Fruit fly (Drosophila melanogaster): ENCODE measurements around the gene CG34295.
"Not testable (repeated sequence)": the region's sequence is repeated elsewhere in the genome, so short reads cannot be mapped to it uniquely, and the experiment has no call there.

Gene CG34295

DNA sequence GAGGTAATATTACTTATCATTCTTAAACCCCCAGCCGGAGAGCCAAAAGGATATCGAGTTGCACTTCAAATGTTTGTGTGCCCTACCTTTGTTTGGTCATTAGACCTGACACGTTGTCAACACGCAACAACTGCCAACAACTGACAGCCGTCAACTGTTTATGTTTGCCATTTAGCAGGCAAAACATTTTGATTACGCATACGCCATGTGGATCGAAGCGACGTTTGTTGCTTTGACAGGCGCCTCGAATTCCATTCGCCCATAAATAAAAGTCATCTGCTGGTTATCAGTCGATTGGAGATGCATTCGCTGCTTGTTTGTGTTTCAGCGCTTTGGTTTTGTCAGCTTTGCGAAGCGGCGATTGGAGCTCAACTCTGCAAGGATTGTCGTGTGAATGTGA is at the start of gene CG34295:
TSS of gene CG34295 (plus strand) at position 301 of the 400 bp plus-strand sequence.
- TF ChIP-seq gl (tag; optimal IDR thresholded peaks at IDR 0.05), result no peak
- TF ChIP-seq CG4496 (GFP tag; IDR thresholded peaks at IDR 0.05), result no peak
- no peak for TF ChIP-seq CG13204 (GFP tag; optimal IDR thresholded peaks at IDR 0.05)
- no peak for TF ChIP-seq CG14655 (GFP tag; optimal IDR thresholded peaks at IDR 0.05)
- TF ChIP-seq rn (GFP tag; IDR thresholded peaks at IDR 0.05), result no peak
- no peak for TF ChIP-seq Snoo (tag; optimal IDR thresholded peaks at IDR 0.05)
- TF ChIP-seq fd96Ca (GFP tag; IDR thresholded peaks at IDR 0.05), result no peak
- TF ChIP-seq CG8159 (tag; optimal IDR thresholded peaks at IDR 0.05), result no peak
- TF ChIP-seq CG34367 (tag; optimal IDR thresholded peaks at IDR 0.05), result no peak
- TF ChIP-seq CG17806 (tag; optimal IDR thresholded peaks at IDR 0.05), result no peak
- no peak for TF ChIP-seq Pif1A (GFP tag; optimal IDR thresholded peaks at IDR 0.05)
- no peak for TF ChIP-seq EcR (GFP tag; optimal IDR thresholded peaks at IDR 0.05)
- no peak for TF ChIP-seq Ets98B (GFP tag; IDR thresholded peaks at IDR 0.05)
- TF ChIP-seq Pif1B (GFP tag; optimal IDR thresholded peaks at IDR 0.05), result no peak
- no peak for TF ChIP-seq CG8301 (tag; optimal IDR thresholded peaks at IDR 0.05)
- TF ChIP-seq CG10348 (GFP tag; IDR thresholded peaks at IDR 0.05), result no peak
- no peak for TF ChIP-seq CG12605 (GFP tag; IDR thresholded peaks at IDR 0.05)

DNA sequence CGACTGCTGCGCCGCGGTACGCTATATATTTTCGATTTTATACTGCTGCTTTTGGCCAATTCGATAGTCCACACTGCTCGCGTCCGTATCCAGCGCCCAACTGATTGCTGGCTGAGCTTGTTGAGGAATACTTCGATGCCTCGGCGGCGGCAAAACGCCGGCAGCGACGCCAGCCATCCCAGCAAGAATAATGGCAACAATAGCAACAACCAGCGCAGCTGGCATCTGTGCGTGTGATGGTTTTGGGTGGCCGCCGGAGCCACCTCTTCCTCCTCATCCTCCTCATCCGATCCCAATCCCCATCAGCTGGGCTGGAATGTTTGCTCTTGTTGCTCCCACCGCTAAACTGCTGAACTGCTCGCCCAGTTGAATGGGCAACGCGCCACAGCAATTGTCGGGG is 44.7 kb upstream of the CG34295 start, which contains the start of gene AstA-R2:
TSS of gene AstA-R2 (minus strand) at position 101 of the 400 bp plus-strand sequence.
- TF ChIP-seq CG34367 (tag; optimal IDR thresholded peaks at IDR 0.05) (no peak), Pif1A (GFP tag; optimal IDR thresholded peaks at IDR 0.05) (no peak), CG8159 (tag; optimal IDR thresholded peaks at IDR 0.05) (no peak)

DNA sequence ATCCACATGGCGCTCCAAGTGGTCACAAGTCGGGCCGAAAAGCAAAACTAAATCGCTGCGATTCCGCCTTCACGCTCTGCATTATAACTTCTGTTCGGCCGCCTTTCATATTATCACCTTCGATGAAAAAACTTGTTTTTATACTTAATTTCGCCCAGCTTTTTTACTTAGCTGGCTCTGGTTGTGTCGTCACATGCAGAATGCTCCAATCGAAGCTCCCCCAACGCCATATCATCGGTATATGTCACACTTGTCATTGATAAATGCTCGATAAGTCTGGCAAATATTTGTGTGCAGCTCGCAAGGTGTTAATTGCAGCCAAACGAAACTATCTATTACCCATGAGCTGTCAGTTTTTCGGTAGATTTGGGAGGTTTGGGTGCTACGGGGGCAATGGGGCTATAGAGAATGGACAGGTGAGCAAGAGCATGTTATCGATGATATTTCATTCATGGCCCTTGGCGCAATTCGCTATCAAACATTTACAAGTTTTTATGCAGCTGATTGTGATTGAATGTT is 37.7 kb upstream of the CG34295 start, which contains the start of gene CG10000:
TSS of gene CG10000 (minus strand) at position 51 of the 519 bp plus-strand sequence.
- no peak for TF ChIP-seq CG15710 (tag; optimal IDR thresholded peaks at IDR 0.05)
- TF ChIP-seq CG13204 (GFP tag; optimal IDR thresholded peaks at IDR 0.05), result no peak
- TF ChIP-seq gl (tag; optimal IDR thresholded peaks at IDR 0.05), result no peak

- TF ChIP-seq CG13204 (GFP tag; optimal IDR thresholded peaks at IDR 0.05), result no peak
- TF ChIP-seq Ets98B (GFP tag; IDR thresholded peaks at IDR 0.05), result no peak
- TF ChIP-seq D1 (tag; optimal IDR thresholded peaks at IDR 0.05), result no peak
- TF ChIP-seq CG14655 (GFP tag; optimal IDR thresholded peaks at IDR 0.05), result no peak
These were observed 32.5 kb upstream of the CG34295 start, which contains the start of gene CG9997 for dm6 chr3R:28756879-28757278. Gene CG9997 (minus strand): TSS chr3R:28756979.

DNA sequence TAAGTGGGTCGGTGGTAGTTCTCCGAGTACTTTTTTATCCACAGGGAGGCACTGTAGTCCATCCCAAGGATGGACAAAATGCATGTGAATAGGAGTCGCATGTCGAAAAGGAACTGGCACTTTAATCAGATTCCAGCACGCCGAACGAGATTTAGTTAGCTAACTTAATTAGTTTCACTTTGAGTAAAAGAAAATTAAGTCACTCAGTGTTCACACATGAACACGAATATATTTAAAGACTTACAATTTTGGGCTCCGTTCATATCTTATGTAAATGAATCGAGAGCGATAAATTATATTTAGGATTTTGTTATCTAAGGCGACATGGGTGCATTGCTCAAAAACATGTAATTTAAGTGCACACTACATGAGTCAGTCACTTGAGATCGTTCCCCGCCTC is 31.3 kb upstream of the CG34295 start, which contains the start of gene aqrs:
TSS of gene aqrs (minus strand) at position 101 of the 400 bp plus-strand sequence.
- TF ChIP-seq CG10348 (GFP tag; IDR thresholded peaks at IDR 0.05); CG9948 (tag; optimal IDR thresholded peaks at IDR 0.05); CG32121 (GFP tag; IDR thresholded peaks at IDR 0.05): not testable (repeated sequence)

- TF ChIP-seq CG14655 (GFP tag; optimal IDR thresholded peaks at IDR 0.05) (no peak), CG34367 (tag; optimal IDR thresholded peaks at IDR 0.05) (no peak), D1 (tag; optimal IDR thresholded peaks at IDR 0.05) (no peak), CG8159 (tag; optimal IDR thresholded peaks at IDR 0.05) (no peak), CG13204 (GFP tag; optimal IDR thresholded peaks at IDR 0.05) (no peak), CG4496 (GFP tag; IDR thresholded peaks at IDR 0.05) (no peak), Pif1B (GFP tag; optimal IDR thresholded peaks at IDR 0.05) (no peak)
These were observed 13.7 kb upstream of the CG34295 start for dm6 chr3R:28775703-28776102.

dm6 chr3R:28790222-28790621 is 805 bp downstream of the CG34295 start, which contains the start of gene intr:
Gene intr (plus strand): TSS chr3R:28790522.
- no peak for TF ChIP-seq D1 (tag; optimal IDR thresholded peaks at IDR 0.05)
- TF ChIP-seq CG9948 (tag; optimal IDR thresholded peaks at IDR 0.05), result no peak
- no peak for TF ChIP-seq Snoo (tag; optimal IDR thresholded peaks at IDR 0.05)
- TF ChIP-seq Pif1B (GFP tag; optimal IDR thresholded peaks at IDR 0.05), result no peak
- no peak for TF ChIP-seq CG8159 (tag; optimal IDR thresholded peaks at IDR 0.05)
- TF ChIP-seq CG14655 (GFP tag; optimal IDR thresholded peaks at IDR 0.05), result no peak
- TF ChIP-seq CG4496 (GFP tag; IDR thresholded peaks at IDR 0.05), result no peak
- TF ChIP-seq rn (GFP tag; IDR thresholded peaks at IDR 0.05), result no peak
- no peak for TF ChIP-seq Ets98B (GFP tag; IDR thresholded peaks at IDR 0.05)
- no peak for TF ChIP-seq CG13204 (GFP tag; optimal IDR thresholded peaks at IDR 0.05)
- TF ChIP-seq gl (tag; optimal IDR thresholded peaks at IDR 0.05), result no peak
- TF ChIP-seq CG34367 (tag; optimal IDR thresholded peaks at IDR 0.05), result no peak
- TF ChIP-seq CG15710 (tag; optimal IDR thresholded peaks at IDR 0.05), result no peak
- TF ChIP-seq CG12605 (GFP tag; IDR thresholded peaks at IDR 0.05), result no peak
- no peak for TF ChIP-seq CG8301 (tag; optimal IDR thresholded peaks at IDR 0.05)
- TF ChIP-seq fd96Ca (GFP tag; IDR thresholded peaks at IDR 0.05), result no peak
- no peak for TF ChIP-seq CG10348 (GFP tag; IDR thresholded peaks at IDR 0.05)
- no peak for TF ChIP-seq CG32121 (GFP tag; IDR thresholded peaks at IDR 0.05)
